Worm (Caenorhabditis elegans) whole organism, L2 larva: ENCODE measurements around the gene srh-183.

ENCODE experiments used
- ZK546.5 ChIP-seq: sonication (generic microtip); optimal IDR thresholded peaks from 2 replicates; lab custom pipeline; 2017; ENCODE audit warnings: missing biosample characterization, missing genetic modification characterization
- alr-1 ChIP-seq: fragments of 150-350 bp; optimal IDR thresholded peaks from 2 replicates; lab custom pipeline; 2014; ENCODE audit warnings: missing biosample characterization, missing genetic modification characterization
- aly-2 ChIP-seq: fragments of 150-350 bp; optimal IDR thresholded peaks from 2 replicates; lab custom pipeline; 2014; ENCODE audit warnings: missing biosample characterization, missing genetic modification characterization
- elt-3 ChIP-seq: sonication (generic microtip); optimal IDR thresholded peaks from 2 replicates; lab custom pipeline; 2017; ENCODE audit warnings: missing biosample characterization, missing genetic modification characterization
- lsy-2 ChIP-seq, 2 experiments: fragments of 150-350 bp in 1 of 2; sonication (generic microtip) in 1 of 2; optimal IDR thresholded peaks; 2 replicates each; lab custom pipeline; 2014 to 2017; ENCODE audit warnings: missing biosample characterization in 2 of 2, missing genetic modification characterization in 2 of 2
- nhr-10 ChIP-seq: sonication (generic microtip); optimal IDR thresholded peaks from 2 replicates; lab custom pipeline; 2017; ENCODE audit warnings: missing biosample characterization, missing genetic modification characterization
- nhr-237 ChIP-seq: fragments of 150-350 bp; optimal IDR thresholded peaks from 2 replicates; lab custom pipeline; 2014; ENCODE audit warnings: missing biosample characterization, missing genetic modification characterization
- nhr-25 ChIP-seq: fragments of 150-350 bp; sonication (generic microtip); optimal IDR thresholded peaks from 3 replicates; lab custom pipeline; 2014; ENCODE audit warnings: missing biosample characterization, missing genetic modification characterization
- nhr-77 ChIP-seq: fragments of 150-350 bp; optimal IDR thresholded peaks from 2 replicates; lab custom pipeline; 2014; ENCODE audit warnings: missing biosample characterization, missing genetic modification characterization
- unc-39 ChIP-seq: fragments of 150-350 bp; optimal IDR thresholded peaks from 2 replicates; lab custom pipeline; 2014; ENCODE audit warnings: missing biosample characterization, missing genetic modification characterization
- unc-62 ChIP-seq: fragments of 150-350 bp; optimal IDR thresholded peaks from 2 replicates; lab custom pipeline; 2014; ENCODE audit warnings: missing biosample characterization, missing genetic modification reagents, missing genetic modification characterization
- zag-1 ChIP-seq: fragments of 150-350 bp; optimal IDR thresholded peaks from 2 replicates; lab custom pipeline; 2014; ENCODE audit warnings: missing biosample characterization, missing genetic modification characterization
- ztf-11 ChIP-seq: sonication (generic microtip); optimal IDR thresholded peaks from 2 replicates; lab custom pipeline; 2017; ENCODE audit warnings: missing biosample characterization, missing genetic modification characterization

DNA sequence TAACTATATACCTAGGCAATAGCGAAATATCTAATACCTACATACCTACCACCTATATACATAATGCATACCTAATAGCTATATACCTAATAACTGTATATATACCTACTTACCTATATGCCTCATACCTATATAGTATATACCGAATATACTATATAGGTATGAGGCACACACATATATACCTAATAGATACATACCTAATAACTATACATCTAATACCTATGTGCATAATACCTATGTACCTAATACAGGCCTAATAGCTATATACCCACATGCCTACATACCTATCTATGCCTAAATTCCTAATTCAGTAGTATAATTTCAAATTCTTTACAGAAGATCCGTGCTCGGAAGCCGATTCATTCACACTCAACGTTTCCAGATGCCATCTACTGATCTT, 23.6 kb downstream of the srh-183 start:
- TF ChIP-seq elt-3 (tag; lab: Kevin White, UChicago) (no peak), unc-62 (GFP tag; lab: Kevin White, UChicago) (no peak), ZK546.5 (tag; lab: Kevin White, UChicago) (no peak), lsy-2 (tag; optimal IDR thresholded peaks at IDR 0.05; lab: Kevin White, UChicago) (no peak), nhr-25 (no peak), nhr-77 (tag; lab: Kevin White, UChicago) (no peak), zag-1 (tag; lab: Kevin White, UChicago) (no peak), nhr-10 (no peak), alr-1 (no peak), nhr-237 (tag; lab: Kevin White, UChicago) (no peak), aly-2 (tag; lab: Kevin White, UChicago) (no peak), unc-39 (tag; lab: Kevin White, UChicago) (no peak), ztf-11 (no peak)
